Fruit fly (Drosophila melanogaster) whole organism, embryonic: Measurements from ENCODE around the gene CG14000.
A peak's percentile ranks its signal among the peaks of the same experiment; 100 is the strongest.

Experiments
- Antp ChIP-seq: fragments of 200-800 bp; sonication (Bioruptor generic); optimal IDR thresholded peaks from 3 replicates; lab custom pipeline; 2016; ENCODE audit warnings: missing biosample characterization, missing genetic modification characterization
- CG1024 ChIP-seq: fragments of 200-800 bp; sonication (Bioruptor generic); IDR thresholded peaks from 2 replicates; pipeline ENCODE4 v1.3.6; 2022; ENCODE audit warnings: missing biosample characterization, missing genetic modification characterization
- CG10565 ChIP-seq: fragments of 200-800 bp; sonication (Bioruptor generic); optimal IDR thresholded peaks from 3 replicates; lab custom pipeline; 2016; ENCODE audit warnings: missing biosample characterization, mild to moderate bottlenecking, missing genetic modification characterization
- CG10959 ChIP-seq: fragments of 200-800 bp; sonication (Bioruptor generic); IDR thresholded peaks from 2 replicates; pipeline ENCODE4 v1.3.6; 2022; ENCODE audit warnings: missing biosample characterization, missing genetic modification characterization
- CG11247 ChIP-seq: fragments of 200-800 bp; sonication (Bioruptor generic); IDR thresholded peaks from 2 replicates; pipeline ENCODE4 v1.3.6; 2022; ENCODE audit warnings: missing biosample characterization, missing genetic modification characterization
- CG11560 ChIP-seq: fragments of 200-800 bp; sonication (Bioruptor generic); IDR thresholded peaks from 3 replicates; pipeline ENCODE4 v1.3.6; 2022; ENCODE audit warnings: missing biosample characterization, missing genetic modification characterization
- CG15073 ChIP-seq: fragments of 200-800 bp; sonication (Bioruptor generic); optimal IDR thresholded peaks from 2 replicates; lab custom pipeline; 2016; ENCODE audit warnings: missing biosample characterization, missing genetic modification characterization
- CG15479 ChIP-seq: fragments of 200-800 bp; sonication (Bioruptor generic); optimal IDR thresholded peaks from 3 replicates; lab custom pipeline; 2019; ENCODE audit warnings: missing biosample characterization, mild to moderate bottlenecking, missing genetic modification characterization, moderate library complexity
- CG16779 ChIP-seq: fragments of 200-800 bp; sonication (Bioruptor generic); IDR thresholded peaks from 2 replicates; pipeline ENCODE4 v1.3.6; 2022; ENCODE audit warnings: missing biosample characterization, missing genetic modification characterization
- CG16815 ChIP-seq: fragments of 200-800 bp; sonication (Bioruptor generic); optimal IDR thresholded peaks from 3 replicates; lab custom pipeline; 2017; ENCODE audit warnings: missing biosample characterization, mild to moderate bottlenecking, missing genetic modification characterization
- CG16863 ChIP-seq: fragments of 200-800 bp; sonication (Bioruptor generic); optimal IDR thresholded peaks from 3 replicates; lab custom pipeline; 2016; ENCODE audit warnings: missing biosample characterization, missing genetic modification characterization
- CG17359 ChIP-seq: fragments of 200-800 bp; sonication (Bioruptor generic); optimal IDR thresholded peaks from 3 replicates; lab custom pipeline; 2018; ENCODE audit warnings: missing biosample characterization, mild to moderate bottlenecking, missing genetic modification characterization, moderate library complexity
- CG2889 ChIP-seq: fragments of 200-800 bp; sonication (Bioruptor generic); IDR thresholded peaks from 3 replicates; pipeline ENCODE4 v1.3.6; 2022; ENCODE audit warnings: missing biosample characterization, missing genetic modification characterization
- CG31388 ChIP-seq: fragments of 200-800 bp; sonication (Bioruptor generic); optimal IDR thresholded peaks from 2 replicates; lab custom pipeline; 2016; ENCODE audit warnings: missing biosample characterization, missing genetic modification characterization
- CG3163 ChIP-seq: fragments of 200-800 bp; sonication (Bioruptor generic); optimal IDR thresholded peaks from 3 replicates; lab custom pipeline; 2016; ENCODE audit warnings: missing biosample characterization, missing genetic modification characterization
- CG32767 ChIP-seq: fragments of 200-800 bp; sonication (Bioruptor generic); IDR thresholded peaks from 2 replicates; pipeline ENCODE4 v1.3.6; 2022; ENCODE audit warnings: missing biosample characterization, missing genetic modification characterization
- CG3281 ChIP-seq: fragments of 200-800 bp; sonication (Bioruptor generic); optimal IDR thresholded peaks from 3 replicates; lab custom pipeline; 2017; ENCODE audit warnings: missing biosample characterization, mild to moderate bottlenecking, missing genetic modification characterization
- CG34376 ChIP-seq: fragments of 200-800 bp; sonication (Bioruptor generic); optimal IDR thresholded peaks from 2 replicates; lab custom pipeline; 2018; ENCODE audit warnings: missing biosample characterization, mild to moderate bottlenecking, missing genetic modification characterization
- CG3726 ChIP-seq: fragments of 200-800 bp; sonication (Bioruptor generic); IDR thresholded peaks from 3 replicates; pipeline ENCODE4, ENCODE4 v1.3.6; 2022; ENCODE audit warnings: missing biosample characterization, missing genetic modification characterization
- CG4328 ChIP-seq: fragments of 200-800 bp; sonication (Bioruptor generic); optimal IDR thresholded peaks from 3 replicates; lab custom pipeline; 2017; ENCODE audit warnings: missing biosample characterization, missing genetic modification reagents, missing genetic modification characterization
- CG4404 ChIP-seq: fragments of 200-800 bp; sonication (Bioruptor generic); IDR thresholded peaks from 2 replicates; pipeline ENCODE4 v1.3.6; 2022; ENCODE audit warnings: missing biosample characterization, missing genetic modification characterization
- CG6813 ChIP-seq: fragments of 200-800 bp; sonication (Bioruptor generic); optimal IDR thresholded peaks from 2 replicates; lab custom pipeline; 2017; ENCODE audit warnings: missing biosample characterization, missing genetic modification characterization, mild to moderate bottlenecking, moderate library complexity, missing genetic modification reagents
- CG7963 ChIP-seq: fragments of 200-800 bp; sonication (Bioruptor generic); IDR thresholded peaks from 3 replicates; pipeline ENCODE4 v1.3.6; 2022; ENCODE audit warnings: missing biosample characterization, missing genetic modification characterization; ENCODE audit not compliant: partially characterized antibody
- CG8944 ChIP-seq: fragments of 200-800 bp; sonication (Bioruptor generic); optimal IDR thresholded peaks from 3 replicates; lab custom pipeline; 2016; ENCODE audit warnings: missing biosample characterization, missing genetic modification characterization
- CG9932 ChIP-seq: fragments of 200-800 bp; sonication (Bioruptor generic); IDR thresholded peaks from 2 replicates; pipeline ENCODE4 v1.3.6; 2022; ENCODE audit warnings: missing biosample characterization, missing genetic modification characterization
- Camta ChIP-seq: fragments of 200-800 bp; sonication (Bioruptor generic); optimal IDR thresholded peaks from 2 replicates; lab custom pipeline; 2016; ENCODE audit warnings: missing biosample characterization, missing genetic modification characterization
- Dfd ChIP-seq, 2 experiments: fragments of >200 bp; optimal IDR thresholded peaks; 2 replicates each; lab custom pipeline; 2017; ENCODE audit warnings: missing biosample characterization in 2 of 2, missing genetic modification characterization in 2 of 2
- Dip2 ChIP-seq: fragments of 200-800 bp; sonication (Bioruptor generic); IDR thresholded peaks from 2 replicates; pipeline ENCODE4 v1.3.6; 2022; ENCODE audit warnings: missing biosample characterization, missing genetic modification characterization
- Dip3 ChIP-seq: fragments of 200-800 bp; sonication (Bioruptor generic); optimal IDR thresholded peaks from 3 replicates; lab custom pipeline; 2016; ENCODE audit warnings: missing biosample characterization, missing genetic modification characterization
- Dref ChIP-seq: fragments of 200-800 bp; sonication (Bioruptor generic); IDR thresholded peaks from 2 replicates; pipeline ENCODE4 v1.3.6; 2022; ENCODE audit warnings: missing biosample characterization, missing genetic modification characterization
- ERR ChIP-seq: fragments of 200-800 bp; sonication (Bioruptor generic); optimal IDR thresholded peaks from 2 replicates; lab custom pipeline; 2016; ENCODE audit warnings: missing biosample characterization, missing genetic modification characterization
- H15 ChIP-seq: fragments of 200-800 bp; sonication (Bioruptor generic); IDR thresholded peaks from 3 replicates; pipeline ENCODE4 v1.3.6; 2022; ENCODE audit warnings: missing biosample characterization, missing genetic modification characterization
- Hr51 ChIP-seq, 2 experiments: fragments of 200-800 bp; sonication (Bioruptor generic); optimal IDR thresholded peaks; 2 replicates in 1 of 2; 3 replicates in 1 of 2; lab custom pipeline; 2016 to 2018; ENCODE audit warnings: missing biosample characterization in 2 of 2, missing genetic modification characterization in 2 of 2, mild to moderate bottlenecking in 1 of 2, moderate library complexity in 1 of 2
- MBD-R2 ChIP-seq: fragments of 200-800 bp; sonication (Bioruptor generic); IDR thresholded peaks from 2 replicates; pipeline ENCODE4 v1.3.6; 2022; ENCODE audit warnings: missing biosample characterization, missing genetic modification characterization
- MTF-1 ChIP-seq: fragments of 200-800 bp; sonication (Bioruptor generic); optimal IDR thresholded peaks from 2 replicates; lab custom pipeline; 2018; ENCODE audit warnings: missing biosample characterization, mild to moderate bottlenecking, missing genetic modification characterization, borderline replicate concordance
- Poxn ChIP-seq: fragments of 200-800 bp; sonication (Bioruptor generic); IDR thresholded peaks from 2 replicates; pipeline ENCODE4 v1.3.6; 2022; ENCODE audit warnings: missing biosample characterization, missing genetic modification characterization
- Taf1 ChIP-seq: fragments of 200-800 bp; sonication (Bioruptor generic); IDR thresholded peaks from 2 replicates; pipeline ENCODE4 v1.3.6; 2022; ENCODE audit warnings: missing biosample characterization, missing genetic modification characterization
- abd-A ChIP-seq: fragments of 200-800 bp; sonication (Bioruptor generic); optimal IDR thresholded peaks from 3 replicates; lab custom pipeline; 2019; ENCODE audit warnings: missing biosample characterization, mild to moderate bottlenecking, missing genetic modification characterization, moderate library complexity
- ap ChIP-seq: fragments of 200-800 bp; sonication (Bioruptor generic); IDR thresholded peaks from 2 replicates; pipeline ENCODE4 v1.3.6; 2022; ENCODE audit warnings: missing biosample characterization, missing genetic modification characterization
- bigmax ChIP-seq: fragments of 200-800 bp; sonication (Bioruptor generic); optimal IDR thresholded peaks from 2 replicates; lab custom pipeline; 2018; ENCODE audit warnings: missing biosample characterization, mild to moderate bottlenecking, missing genetic modification characterization
- bowl ChIP-seq: fragments of 200-800 bp; sonication (Bioruptor generic); IDR thresholded peaks from 2 replicates; pipeline ENCODE4 v1.3.6; 2022; ENCODE audit warnings: missing biosample characterization, missing genetic modification characterization
- btn ChIP-seq: fragments of 200-800 bp; sonication (Bioruptor generic); optimal IDR thresholded peaks from 2 replicates; lab custom pipeline; 2016; ENCODE audit warnings: missing biosample characterization, missing genetic modification characterization
- dati ChIP-seq: fragments of 200-800 bp; sonication (Bioruptor generic); IDR thresholded peaks from 2 replicates; pipeline ENCODE4 v1.3.6; 2022; ENCODE audit warnings: missing biosample characterization, missing genetic modification characterization
- dpn ChIP-seq, 2 experiments: fragments of 200-800 bp; sonication (Bioruptor generic); optimal IDR thresholded peaks; 3 replicates each; lab custom pipeline; 2016; ENCODE audit warnings: missing biosample characterization in 2 of 2, missing genetic modification characterization in 2 of 2
- esg ChIP-seq: fragments of 200-800 bp; sonication (Bioruptor generic); conservative IDR thresholded peaks from 2 replicates; pipeline ENCODE4 v1.3.6; 2022; ENCODE audit warnings: missing biosample characterization, missing genetic modification characterization
- eve ChIP-seq, 2 experiments: fragments of >200 bp; optimal IDR thresholded peaks; 2 replicates each; lab custom pipeline; 2017; ENCODE audit warnings: missing biosample characterization in 2 of 2, missing genetic modification characterization in 2 of 2
- fru ChIP-seq: fragments of >200 bp; optimal IDR thresholded peaks from 2 replicates; lab custom pipeline; 2017
- kay ChIP-seq: fragments of 200-800 bp; sonication (Bioruptor generic); optimal IDR thresholded peaks from 2 replicates; lab custom pipeline; 2016; ENCODE audit warnings: missing biosample characterization, missing genetic modification characterization
- mam ChIP-seq: fragments of 200-800 bp; sonication (Bioruptor generic); optimal IDR thresholded peaks from 3 replicates; lab custom pipeline; 2016; ENCODE audit warnings: missing biosample characterization, missing genetic modification characterization
- nmo ChIP-seq: fragments of 200-800 bp; sonication (Bioruptor generic); optimal IDR thresholded peaks from 2 replicates; lab custom pipeline; 2018; ENCODE audit warnings: missing biosample characterization, mild to moderate bottlenecking, missing genetic modification characterization, moderate library complexity
- sr ChIP-seq: fragments of 200-800 bp; sonication (Bioruptor generic); IDR thresholded peaks from 3 replicates; pipeline ENCODE4 v1.3.6; 2022; ENCODE audit warnings: missing biosample characterization, missing genetic modification characterization

The CG14000 gene

DNA sequence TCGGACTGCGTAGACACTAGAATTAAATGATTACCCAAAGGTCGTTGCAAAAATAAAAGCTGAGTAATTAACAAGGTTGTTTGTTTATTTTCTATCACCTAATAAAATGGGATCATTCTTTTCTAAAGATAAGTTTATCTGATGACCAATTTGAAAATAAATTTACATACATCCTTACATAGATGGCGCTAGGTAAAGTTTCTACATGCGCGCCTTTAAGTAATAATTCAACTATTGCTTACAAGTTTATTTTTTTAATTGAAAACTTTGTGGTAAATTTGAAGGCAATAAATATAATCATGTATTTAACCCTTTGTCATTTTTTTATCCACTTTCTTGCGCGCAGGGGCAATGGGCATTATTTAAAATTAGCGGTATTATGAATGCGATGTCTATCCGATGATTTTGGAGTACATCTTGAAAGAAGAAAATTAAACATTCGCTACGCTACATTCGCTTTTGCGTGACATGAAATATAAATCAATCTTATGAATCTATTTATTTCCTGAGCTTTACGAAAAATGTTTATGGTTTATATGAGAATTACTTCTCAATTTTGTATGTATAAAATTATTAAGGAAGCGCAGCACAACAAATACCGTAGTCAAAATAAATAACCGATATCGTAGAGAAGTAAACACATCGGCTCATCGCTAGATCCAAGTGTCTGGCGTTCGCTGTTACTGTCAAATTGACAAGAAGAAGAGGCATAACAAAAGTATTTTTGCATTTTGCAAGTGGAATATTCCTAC lies 38.9 kb upstream of the CG14000 start, which contains the start of gene CG9044 (continued):
- TF ChIP-seq Dfd (GFP tag; optimal IDR thresholded peaks at IDR 0.05; lab: Kevin White, UChicago) (no peak), CG9932 (GFP tag; lab: Robert Waterston, UW) (peak; percentile 80), Dref (GFP tag; lab: Robert Waterston, UW) (no peak; the same call in none of the 2 replicates), CG15479 (GFP tag; lab: Kevin White, UChicago) (no peak), CG4328 (no peak), CG32767 (GFP tag; lab: Robert Waterston, UW) (no peak), Poxn (GFP tag; lab: Robert Waterston, UW) (no peak), CG2889 (GFP tag; lab: Robert Waterston, UW) (0 out of 3 replicates have a peak, but pooled peaks have one; percentile 9), dati (GFP tag; lab: Robert Waterston, UW) (no peak), Dip3 (peak; percentile 66), fru (lab: Kevin White, UChicago) (no peak), ERR (GFP tag; lab: Kevin White, UChicago) (no peak), CG4404 (GFP tag; lab: Robert Waterston, UW) (peak; percentile 45; the same call in 1 of the 2 replicates), CG11247 (GFP tag; lab: Robert Waterston, UW) (0 out of 2 replicates have a peak, but pooled peaks have one; percentile 43), kay (peak; percentile 24), CG3726 (no peak), mam (GFP tag; lab: Kevin White, UChicago) (peak; percentile 76), Camta (peak; percentile 42), CG16815 (GFP tag; lab: Kevin White, UChicago) (peak; percentile 21), bigmax (GFP tag; lab: Kevin White, UChicago) (no peak), btn (GFP tag; lab: Kevin White, UChicago) (no peak), CG7963 (GFP tag; lab: Robert Waterston, UW) (peak; percentile 80), esg (GFP tag; lab: Robert Waterston, UW) (peak; percentile 31; the same call in 1 of the 2 replicates), nmo (GFP tag; lab: Kevin White, UChicago) (peak; percentile 82), CG10565 (GFP tag; lab: Kevin White, UChicago) (no peak), CG15073 (GFP tag; lab: Kevin White, UChicago) (no peak), CG10959 (GFP tag; lab: Robert Waterston, UW) (no peak), eve (GFP tag; optimal IDR thresholded peaks at IDR 0.05; lab: Kevin White, UChicago) (no peak), bowl (GFP tag; lab: Robert Waterston, UW) (no peak), CG3163 (peak; percentile 12), CG8944 (GFP tag; lab: Kevin White, UChicago) (peak; percentile 61), Dip2 (peak; percentile 91), Taf1 (no peak), CG17359 (tag; lab: Kevin White, UChicago) (no peak), CG34376 (no peak), CG6813 (no peak), CG3281 (GFP tag; lab: Kevin White, UChicago) (no peak), abd-A (no peak), CG1024 (GFP tag; lab: Robert Waterston, UW) (no peak), CG16863 (GFP tag; lab: Kevin White, UChicago) (peak; percentile 19), Antp (GFP tag; lab: Kevin White, UChicago) (peak; percentile 40), dpn (GFP tag; optimal IDR thresholded peaks at IDR 0.05; lab: Kevin White, UChicago) (peak; percentile 59 to 72), H15 (no peak), Hr51 (GFP tag; optimal IDR thresholded peaks at IDR 0.05; lab: Kevin White, UChicago) (peak in 1 of 2 experiments; percentile 66), CG31388 (no peak), CG11560 (tag; lab: Robert Waterston, UW) (0 out of 3 replicates have a peak, but pooled peaks have one; percentile 6), MBD-R2 (peak; percentile 75), ap (no peak), MTF-1 (GFP tag; lab: Kevin White, UChicago) (no peak), CG16779 (GFP tag; lab: Robert Waterston, UW) (no peak), sr (GFP tag; lab: Robert Waterston, UW) (no peak)
